Worm (Caenorhabditis elegans) whole organism, young adult: Measurements from ENCODE around the gene T08D10.4.
A peak's percentile ranks its signal among the peaks of the same experiment; 100 is the strongest.

ENCODE experiments used
- B0019.2 ChIP-seq: fragments of 200-800 bp; sonication (Bioruptor generic); conservative IDR thresholded peaks from 2 replicates; pipeline ENCODE4 v1.3.6; 2022; ENCODE audit warnings: missing genetic modification reagents, missing genetic modification characterization, missing compliant biosample characterization
- B0035.1 ChIP-seq: sonication (generic microtip); optimal IDR thresholded peaks from 2 replicates; lab custom pipeline; 2016; ENCODE audit warnings: missing genetic modification characterization, mild to moderate bottlenecking, missing compliant biosample characterization, missing genotype, missing genetic modification reagents
- B0261.1 ChIP-seq: sonication (generic microtip); optimal IDR thresholded peaks from 2 replicates; lab custom pipeline; 2016; ENCODE audit warnings: mild to moderate bottlenecking, missing genetic modification characterization, moderate library complexity, missing compliant biosample characterization
- C17E4.6 ChIP-seq: fragments of 200-800 bp; sonication (Bioruptor generic); IDR thresholded peaks from 2 replicates; pipeline ENCODE4 v1.3.6; 2022; ENCODE audit warnings: missing genetic modification reagents, missing genetic modification characterization, missing compliant biosample characterization
- F22D6.2 ChIP-seq: sonication (generic microtip); optimal IDR thresholded peaks from 2 replicates; lab custom pipeline; 2016; ENCODE audit warnings: mild to moderate bottlenecking, missing genetic modification characterization, missing compliant biosample characterization
- F55B11.4 ChIP-seq: sonication (generic microtip); optimal IDR thresholded peaks from 2 replicates; lab custom pipeline; 2016; ENCODE audit warnings: missing compliant biosample characterization, missing genetic modification characterization, borderline replicate concordance; ENCODE audit not compliant: insufficient read depth
- F57A8.1 ChIP-seq: fragments of 200-800 bp; sonication (Bioruptor generic); optimal IDR thresholded peaks from 2 replicates; lab custom pipeline; 2018; ENCODE audit warnings: mild to moderate bottlenecking, missing genetic modification characterization, moderate library complexity, missing compliant biosample characterization
- K11D2.4 ChIP-seq: fragments of 200-800 bp; sonication (Bioruptor generic); IDR thresholded peaks from 2 replicates; pipeline ENCODE4 v1.3.6; 2022; ENCODE audit warnings: missing genetic modification reagents, missing genetic modification characterization, missing compliant biosample characterization
- Y53G8AR.9 ChIP-seq: fragments of 200-800 bp; sonication (Bioruptor generic); conservative IDR thresholded peaks from 2 replicates; pipeline ENCODE4 v1.3.6; 2022; ENCODE audit warnings: missing genetic modification reagents, missing genetic modification characterization, missing compliant biosample characterization
- ceh-100 ChIP-seq: fragments of 200-800 bp; sonication (Bioruptor generic); IDR thresholded peaks from 2 replicates; pipeline ENCODE4 v1.3.6; 2022; ENCODE audit warnings: missing genetic modification reagents, missing genetic modification characterization, missing compliant biosample characterization
- ceh-91 ChIP-seq: fragments of 200-800 bp; sonication (Bioruptor generic); IDR thresholded peaks from 2 replicates; pipeline ENCODE4 v1.3.6; 2022; ENCODE audit warnings: missing genetic modification reagents, missing genetic modification characterization, missing compliant biosample characterization
- dpl-1 ChIP-seq: fragments of 150-350 bp; optimal IDR thresholded peaks from 2 replicates; lab custom pipeline; 2014; ENCODE audit warnings: missing biosample characterization, missing genetic modification reagents, missing genetic modification characterization
- ets-4 ChIP-seq: fragments of 200-800 bp; sonication (Bioruptor generic); optimal IDR thresholded peaks from 2 replicates; lab custom pipeline; 2018; ENCODE audit warnings: mild to moderate bottlenecking, missing genetic modification characterization, missing compliant biosample characterization
- fkh-3 ChIP-seq: sonication (generic microtip); optimal IDR thresholded peaks from 2 replicates; lab custom pipeline; 2016; ENCODE audit warnings: mild to moderate bottlenecking, missing genetic modification characterization, missing compliant biosample characterization
- hmg-20 ChIP-seq: fragments of 200-800 bp; sonication (Bioruptor generic); IDR thresholded peaks from 2 replicates; pipeline ENCODE4 v1.3.6; 2022; ENCODE audit warnings: missing genetic modification reagents, missing genetic modification characterization, missing compliant biosample characterization
- lag-1 ChIP-seq: fragments of 200-800 bp; sonication (Bioruptor generic); IDR thresholded peaks from 2 replicates; pipeline ENCODE4 v1.3.6; 2022; ENCODE audit warnings: missing genetic modification reagents, missing genetic modification characterization, missing compliant biosample characterization
- lin-35 ChIP-seq, 3 experiments: fragments of 150-350 bp in 2 of 3; sonication (generic microtip) in 1 of 3; optimal IDR thresholded peaks; 2 replicates each; lab custom pipeline; 2014 to 2018; ENCODE audit warnings: missing biosample characterization in 3 of 3, missing genetic modification characterization in 3 of 3, missing genetic modification reagents in 3 of 3
- mcd-1 ChIP-seq: fragments of 200-800 bp; sonication (Bioruptor generic); IDR thresholded peaks from 2 replicates; pipeline ENCODE4 v1.3.6; 2022; ENCODE audit warnings: missing genetic modification reagents, missing genetic modification characterization, missing compliant biosample characterization
- nfya-2 ChIP-seq: fragments of 200-800 bp; sonication (Bioruptor generic); IDR thresholded peaks from 2 replicates; pipeline ENCODE4 v1.3.6; 2022; ENCODE audit warnings: missing genetic modification reagents, missing genetic modification characterization, missing compliant biosample characterization
- nhr-80 ChIP-seq: sonication (generic microtip); optimal IDR thresholded peaks from 2 replicates; lab custom pipeline; 2016; ENCODE audit warnings: missing genetic modification characterization, missing compliant biosample characterization
- rcor-1 ChIP-seq: fragments of 200-800 bp; sonication (Bioruptor generic); IDR thresholded peaks from 2 replicates; pipeline ENCODE4 v1.3.6; 2022; ENCODE audit warnings: missing genetic modification reagents, missing genetic modification characterization, missing compliant biosample characterization
- rec-8 ChIP-seq, 2 experiments: sonication (generic microtip); optimal IDR thresholded peaks; 2 replicates each; lab custom pipeline; 2016; ENCODE audit warnings: mild to moderate bottlenecking in 2 of 2, missing genetic modification characterization in 2 of 2, missing genetic modification reagents in 2 of 2, missing genotype in 2 of 2, missing biosample characterization in 1 of 2, missing compliant biosample characterization in 1 of 2, moderate library complexity in 1 of 2
- repo-1 ChIP-seq: sonication (generic microtip); optimal IDR thresholded peaks from 2 replicates; lab custom pipeline; 2017; ENCODE audit warnings: mild to moderate bottlenecking, missing genetic modification characterization, missing compliant biosample characterization
- snpc-3.4 ChIP-seq: sonication (generic microtip); optimal IDR thresholded peaks from 2 replicates; lab custom pipeline; 2017; ENCODE audit warnings: missing genetic modification characterization, mild to moderate bottlenecking, missing compliant biosample characterization, antibody characterized with exemption, moderate library complexity, missing genotype, missing genetic modification reagents
- somi-1 ChIP-seq: fragments of 200-800 bp; sonication (Bioruptor generic); optimal IDR thresholded peaks from 2 replicates; lab custom pipeline; 2018; ENCODE audit warnings: mild to moderate bottlenecking, missing genetic modification characterization, missing compliant biosample characterization
- sptf-2 ChIP-seq: fragments of 200-800 bp; sonication (Bioruptor generic); optimal IDR thresholded peaks from 2 replicates; lab custom pipeline; 2018; ENCODE audit warnings: mild to moderate bottlenecking, missing genetic modification characterization, missing compliant biosample characterization
- unc-130 ChIP-seq: sonication (generic microtip); optimal IDR thresholded peaks from 2 replicates; lab custom pipeline; 2016; ENCODE audit warnings: missing genetic modification reagents, missing genetic modification characterization, missing compliant biosample characterization
- zim-3 ChIP-seq: sonication (generic microtip); optimal IDR thresholded peaks from 2 replicates; lab custom pipeline; 2017; ENCODE audit warnings: mild to moderate bottlenecking, missing genetic modification characterization, moderate library complexity, missing compliant biosample characterization
- ztf-22 ChIP-seq: fragments of 200-800 bp; sonication (Bioruptor generic); optimal IDR thresholded peaks from 2 replicates; lab custom pipeline; 2018; ENCODE audit warnings: mild to moderate bottlenecking, missing genetic modification characterization, moderate library complexity, missing compliant biosample characterization

The T08D10.4 gene

ce11 chrX:11917994-11918393 is 35.1 kb downstream of the T08D10.4 start, which contains the start of gene Y62H9A.16:
TSS of gene Y62H9A.16 (plus strand) at chrX:11918294.
- TF ChIP-seq ztf-22 (no peak), hmg-20 (GFP tag; lab: Robert Waterston, UW) (no peak), mcd-1 (GFP tag; lab: Robert Waterston, UW) (no peak), lin-35 (GFP tag; optimal IDR thresholded peaks at IDR 0.05; lab: Kevin White, UChicago) (no peak), nfya-2 (GFP tag; lab: Robert Waterston, UW) (no peak), F55B11.4 (tag; lab: Kevin White, UChicago) (no peak), fkh-3 (tag; lab: Kevin White, UChicago) (no peak), Y53G8AR.9 (GFP tag; lab: Robert Waterston, UW) (no peak), ceh-91 (GFP tag; lab: Robert Waterston, UW) (no peak), snpc-3.4 (no peak), F57A8.1 (GFP tag; lab: Kevin White, UChicago) (no peak)
- TF ChIP-seq, all 124 proteins: peak for 0

- TF ChIP-seq nhr-80 (tag; lab: Kevin White, UChicago): no peak
- no peak for TF ChIP-seq zim-3
- no peak for TF ChIP-seq lag-1 (GFP tag; lab: Robert Waterston, UW)
- no peak for TF ChIP-seq B0261.1 (tag; lab: Kevin White, UChicago)
- TF ChIP-seq, all 124 proteins: peak for 0
Observed at ce11 chrX:11916705-11917104, 36.4 kb downstream of the T08D10.4 start, which contains the start of gene Y62H9A.13. TSS of gene Y62H9A.13 (plus strand) at chrX:11917005.

- TF ChIP-seq sptf-2 (GFP tag; lab: Kevin White, UChicago) (no peak), ceh-100 (GFP tag; lab: Robert Waterston, UW) (no peak), dpl-1 (GFP tag; lab: Kevin White, UChicago) (no peak), repo-1 (tag; lab: Kevin White, UChicago) (no peak)
Observed at ce11 chrX:11913824-11914223, 39.3 kb downstream of the T08D10.4 start, which contains the start of gene Y62H9A.12. TSS of gene Y62H9A.12 (plus strand) at chrX:11914124.

ce11 chrX:11910046-11910445 is 43.1 kb downstream of the T08D10.4 start, which contains the start of gene Y62H9A.15:
TSS of gene Y62H9A.15 (minus strand) at chrX:11910145.
- TF ChIP-seq ztf-22: no peak
- peak; percentile 15 for TF ChIP-seq nhr-80 (tag; lab: Kevin White, UChicago)
- TF ChIP-seq, all 124 proteins: peak for 1

ce11 chrX:11909168-11909567 is 44.0 kb downstream of the T08D10.4 start:
- TF ChIP-seq ets-4 (GFP tag; lab: Kevin White, UChicago): peak; percentile 35
- no peak for TF ChIP-seq somi-1 (GFP tag; lab: Kevin White, UChicago)
- peak; percentile 66 for TF ChIP-seq nhr-80 (tag; lab: Kevin White, UChicago)

ce11 chrX:11908226-11908625 is 44.9 kb downstream of the T08D10.4 start:
- TF ChIP-seq B0019.2 (GFP tag; lab: Robert Waterston, UW) (no peak), fkh-3 (tag; lab: Kevin White, UChicago) (no peak), C17E4.6 (GFP tag; lab: Robert Waterston, UW) (no peak), rcor-1 (GFP tag; lab: Robert Waterston, UW) (no peak), F22D6.2 (tag; lab: Kevin White, UChicago) (no peak), dpl-1 (GFP tag; lab: Kevin White, UChicago) (no peak), B0035.1 (tag; lab: Kevin White, UChicago) (no peak), K11D2.4 (GFP tag; lab: Robert Waterston, UW) (no peak), somi-1 (GFP tag; lab: Kevin White, UChicago) (no peak), repo-1 (tag; lab: Kevin White, UChicago) (no peak), unc-130 (no peak), rec-8 (tag; optimal IDR thresholded peaks at IDR 0.05; lab: Kevin White, UChicago) (no peak)
